Worm (Caenorhabditis elegans): Measurements from ENCODE around the gene asm-1.

- TF ChIP-seq elt-3 (tag; optimal IDR thresholded peaks at IDR 0.05): no peak
- no peak for TF ChIP-seq lsy-2 (tag; optimal IDR thresholded peaks at IDR 0.05)
- no peak for TF ChIP-seq nhr-12 (tag; optimal IDR thresholded peaks at IDR 0.05)
- no peak for TF ChIP-seq nhr-76 (tag; optimal IDR thresholded peaks at IDR 0.05)
- no peak for TF ChIP-seq M03D4.4 (tag; optimal IDR thresholded peaks at IDR 0.05)
- no peak for TF ChIP-seq nhr-28 (tag; optimal IDR thresholded peaks at IDR 0.05)
- TF ChIP-seq lin-13 (tag; optimal IDR thresholded peaks at IDR 0.05): no peak
- no peak for TF ChIP-seq ztf-11 (tag; optimal IDR thresholded peaks at IDR 0.05)
- no peak for TF ChIP-seq tbx-8 (GFP tag; optimal IDR thresholded peaks at IDR 0.05)
These were observed 8.1 kb upstream of the asm-1 start, which contains the start of gene psmd-9 for ce11 chrII:6901795-6902194.

Data from whole organism, mixed stage, embryonic.